Worm (Caenorhabditis elegans) whole organism, L4 larva: ENCODE measurements around the gene plx-2.

ENCODE experiments used
- F10B5.3 ChIP-seq: sonication (generic microtip); optimal IDR thresholded peaks from 2 replicates; lab custom pipeline; 2016; ENCODE audit warnings: mild to moderate bottlenecking, missing genetic modification characterization, missing compliant biosample characterization
- F37D6.2 ChIP-seq: sonication (generic microtip); optimal IDR thresholded peaks from 2 replicates; lab custom pipeline; 2016; ENCODE audit warnings: mild to moderate bottlenecking, missing genetic modification characterization, missing compliant biosample characterization
- F44E2.7 ChIP-seq: fragments of 200-800 bp; sonication (Bioruptor generic); IDR thresholded peaks from 2 replicates; pipeline ENCODE4 v2.1.2; 2022; ENCODE audit warnings: missing genetic modification characterization, missing compliant biosample characterization
- F49E8.2 ChIP-seq: sonication (generic microtip); optimal IDR thresholded peaks from 2 replicates; lab custom pipeline; 2016; ENCODE audit warnings: missing compliant biosample characterization, mild to moderate bottlenecking, missing genetic modification characterization, borderline replicate concordance
- aha-1 ChIP-seq: fragments of 150-350 bp; peaks from one replicate; lab custom pipeline; 2014; ENCODE audit warnings: missing biosample characterization, missing genetic modification characterization
- aly-2 ChIP-seq: sonication (generic microtip); optimal IDR thresholded peaks from 2 replicates; lab custom pipeline; 2018; ENCODE audit warnings: missing biosample characterization, missing genetic modification characterization
- ces-1 ChIP-seq: fragments of 150-350 bp; sonication (generic microtip); optimal IDR thresholded peaks from 4 replicates; lab custom pipeline; 2014; ENCODE audit warnings: missing biosample characterization, missing genetic modification reagents, missing genetic modification characterization
- daf-8 ChIP-seq: fragments of 200-800 bp; sonication (Bioruptor generic); IDR thresholded peaks from 2 replicates; pipeline ENCODE4 v1.3.6; 2022; ENCODE audit warnings: missing genetic modification characterization, missing compliant biosample characterization
- egl-27 ChIP-seq: sonication (generic microtip); optimal IDR thresholded peaks from 3 replicates; lab custom pipeline; 2017; ENCODE audit warnings: missing biosample characterization, missing genetic modification reagents, missing genetic modification characterization
- fos-1 ChIP-seq: fragments of 150-350 bp; optimal IDR thresholded peaks from 2 replicates; lab custom pipeline; 2014; ENCODE audit warnings: missing biosample characterization, missing genetic modification characterization
- lin-38 ChIP-seq: fragments of 200-800 bp; sonication (Bioruptor generic); IDR thresholded peaks from 2 replicates; pipeline ENCODE4 v1.3.6; 2022; ENCODE audit warnings: missing genetic modification reagents, missing genetic modification characterization, missing compliant biosample characterization
- lsy-2 ChIP-seq, 2 experiments: fragments of 150-350 bp in 1 of 2; sonication (generic microtip) in 1 of 2; optimal IDR thresholded peaks; 2 replicates each; lab custom pipeline; 2014 to 2017; ENCODE audit warnings: missing biosample characterization in 2 of 2, missing genetic modification characterization in 2 of 2
- madf-5 ChIP-seq, 2 experiments: fragments of 200-800 bp; sonication (Bioruptor generic); IDR thresholded peaks; 2 replicates each; pipeline ENCODE4 v1.3.6; 2022; ENCODE audit warnings: missing compliant biosample characterization in 2 of 2, missing genetic modification characterization in 2 of 2
- mep-1 ChIP-seq: fragments of 150-350 bp; sonication (generic microtip); optimal IDR thresholded peaks from 3 replicates; lab custom pipeline; 2014; ENCODE audit warnings: missing biosample characterization, missing genetic modification characterization
- mxl-3 ChIP-seq: fragments of 200-800 bp; sonication (Bioruptor generic); optimal IDR thresholded peaks from 2 replicates; lab custom pipeline; 2018; ENCODE audit warnings: mild to moderate bottlenecking, missing genetic modification characterization, missing compliant biosample characterization
- nhr-102 ChIP-seq: sonication (generic microtip); optimal IDR thresholded peaks from 2 replicates; lab custom pipeline; 2016; ENCODE audit warnings: mild to moderate bottlenecking, missing genetic modification characterization, moderate library complexity, missing compliant biosample characterization
- nhr-25 ChIP-seq: sonication (generic microtip); optimal IDR thresholded peaks from 2 replicates; lab custom pipeline; 2017; ENCODE audit warnings: missing genetic modification characterization, mild to moderate bottlenecking, missing compliant biosample characterization, antibody characterized with exemption, moderate library complexity, borderline replicate concordance; ENCODE audit not compliant: insufficient read depth
- nhr-6 ChIP-seq: fragments of 150-350 bp; optimal IDR thresholded peaks from 2 replicates; lab custom pipeline; 2014; ENCODE audit warnings: missing biosample characterization, missing genetic modification characterization
- pqm-1 ChIP-seq: sonication (generic microtip); optimal IDR thresholded peaks from 2 replicates; lab custom pipeline; 2017; ENCODE audit warnings: missing biosample characterization, missing genetic modification characterization
- sdz-12 ChIP-seq: fragments of 200-800 bp; sonication (Bioruptor generic); optimal IDR thresholded peaks from 2 replicates; lab custom pipeline; 2018; ENCODE audit warnings: mild to moderate bottlenecking, missing genetic modification characterization, missing compliant biosample characterization
- zip-11 ChIP-seq: fragments of 200-800 bp; sonication (Bioruptor generic); IDR thresholded peaks from 2 replicates; pipeline ENCODE4 v1.3.6; 2022; ENCODE audit warnings: missing genetic modification characterization, missing compliant biosample characterization
- ztf-11 ChIP-seq: fragments of 150-350 bp; optimal IDR thresholded peaks from 2 replicates; lab custom pipeline; 2014; ENCODE audit warnings: missing biosample characterization, missing genetic modification characterization

The plx-2 gene

ce11 chrII:14381450-14381849 lies 43.2 kb downstream of the plx-2 start, which contains the start of gene sdz-26:
sdz-26 (plus strand) TSS chrII:14381750.
- no peak for TF ChIP-seq madf-5 (GFP tag; IDR thresholded peaks at IDR 0.05; lab: Robert Waterston, UW)
- no peak for TF ChIP-seq daf-8 (GFP tag; lab: Robert Waterston, UW)
- TF ChIP-seq egl-27: no peak

DNA sequence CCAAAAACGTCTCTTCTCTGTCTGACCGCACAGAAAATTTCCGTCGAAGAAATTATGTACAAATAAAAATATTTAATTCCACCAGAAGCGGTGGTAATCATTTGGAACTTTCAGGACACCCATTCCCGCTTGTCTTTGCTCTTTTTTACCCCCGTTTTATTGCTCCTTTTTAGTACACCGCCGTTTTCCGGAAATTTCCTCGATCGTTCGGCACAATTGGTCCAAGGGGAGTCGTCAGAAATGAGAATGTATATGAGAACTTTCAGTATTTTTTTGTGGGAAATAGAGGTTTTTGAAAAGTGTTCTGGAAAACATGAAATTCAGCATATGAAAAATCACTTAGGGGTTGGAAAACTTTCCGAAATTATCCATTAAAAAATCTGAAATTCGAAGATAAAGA lies 43.9 kb downstream of the plx-2 start:
- TF ChIP-seq mep-1 (tag; lab: Kevin White, UChicago): no peak
- no peak for TF ChIP-seq F44E2.7 (GFP tag; lab: Robert Waterston, UW)
- TF ChIP-seq aha-1 (tag; lab: Kevin White, UChicago): peak; percentile 93
- no peak for TF ChIP-seq nhr-102 (tag; lab: Kevin White, UChicago)

- TF ChIP-seq nhr-6 (no peak), mxl-3 (no peak), F10B5.3 (tag; lab: Kevin White, UChicago) (no peak), fos-1 (tag; lab: Kevin White, UChicago) (no peak), pqm-1 (tag; lab: Kevin White, UChicago) (no peak), ztf-11 (tag; lab: Kevin White, UChicago) (no peak), lin-38 (GFP tag; lab: Robert Waterston, UW) (no peak), nhr-25 (tag; lab: Kevin White, UChicago) (no peak), zip-11 (GFP tag; lab: Robert Waterston, UW) (no peak), F49E8.2 (tag; lab: Kevin White, UChicago) (no peak), aly-2 (no peak), sdz-12 (GFP tag; lab: Kevin White, UChicago) (no peak), ces-1 (GFP tag; lab: Kevin White, UChicago) (no peak)
These were observed 46.9 kb downstream of the plx-2 start, which contains the start of gene acr-20 for ce11 chrII:14377796-14378195. acr-20 (minus strand) TSS chrII:14377896.

ce11 chrII:14374594-14374993 lies 50.1 kb downstream of the plx-2 start:
- TF ChIP-seq lsy-2 (tag; optimal IDR thresholded peaks at IDR 0.05; lab: Kevin White, UChicago): no peak
- TF ChIP-seq aha-1 (tag; lab: Kevin White, UChicago): peak; percentile 85
- no peak for TF ChIP-seq F37D6.2
- TF ChIP-seq, all 104 proteins: peak for 1
